Fruit fly (Drosophila melanogaster): Measurements from ENCODE around the gene Drsl3.
A peak's percentile ranks its signal among the peaks of the same experiment; 100 is the strongest.

Drsl3 gene

DNA sequence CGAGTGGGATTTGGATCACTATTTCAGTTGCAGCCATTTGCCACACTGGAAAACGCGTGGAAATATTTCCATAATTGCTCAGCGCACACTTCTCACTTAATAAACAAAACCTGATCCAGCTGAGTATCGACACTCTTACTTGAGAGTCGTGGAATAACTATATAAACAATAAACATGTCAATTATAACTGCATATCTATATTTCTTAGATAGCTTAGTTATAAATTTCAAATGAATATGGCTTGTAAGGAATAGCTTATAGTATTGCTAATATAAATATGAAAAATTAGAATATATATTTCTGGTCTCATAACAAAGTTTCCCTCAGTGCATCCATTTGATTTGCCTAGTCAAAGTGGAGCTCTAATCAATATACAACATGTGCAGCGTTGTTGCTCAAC lies 31.5 kb upstream of the Drsl3 start:
- TF ChIP-seq Oli (tag; optimal IDR thresholded peaks at IDR 0.05) (peak; percentile 35), CG13424 (tag; optimal IDR thresholded peaks at IDR 0.05) (peak; percentile 22), cas (GFP tag; IDR thresholded peaks at IDR 0.05) (no peak), gem (tag; optimal IDR thresholded peaks at IDR 0.05) (peak; percentile 15), chinmo (GFP tag; IDR thresholded peaks at IDR 0.05; ENCODE audit: partially characterized antibody) (no peak), CG15269 (tag; optimal IDR thresholded peaks at IDR 0.05) (peak; percentile 39), CG12391 (tag; optimal IDR thresholded peaks at IDR 0.05) (peak; percentile 6), Sox102F (GFP tag; optimal IDR thresholded peaks at IDR 0.05) (peak; percentile 56), peb (GFP tag; IDR thresholded peaks at IDR 0.05) (no peak), dmrt99B (tag; optimal IDR thresholded peaks at IDR 0.05) (peak; percentile 19), Hr51 (GFP tag; optimal IDR thresholded peaks at IDR 0.05) (peak in 1 of 2 experiments; percentile 57), vvl (GFP tag; IDR thresholded peaks at IDR 0.05) (0 out of 2 replicates have a peak, but pooled peaks have one; percentile 29), eve (GFP tag; optimal IDR thresholded peaks at IDR 0.05) (peak in 1 of 2 experiments; percentile 29), CG3847 (GFP tag; IDR thresholded peaks at IDR 0.05) (no peak), Drgx (GFP tag; IDR thresholded peaks at IDR 0.05) (peak; percentile 35; the same call in 1 of the 2 replicates)

DNA sequence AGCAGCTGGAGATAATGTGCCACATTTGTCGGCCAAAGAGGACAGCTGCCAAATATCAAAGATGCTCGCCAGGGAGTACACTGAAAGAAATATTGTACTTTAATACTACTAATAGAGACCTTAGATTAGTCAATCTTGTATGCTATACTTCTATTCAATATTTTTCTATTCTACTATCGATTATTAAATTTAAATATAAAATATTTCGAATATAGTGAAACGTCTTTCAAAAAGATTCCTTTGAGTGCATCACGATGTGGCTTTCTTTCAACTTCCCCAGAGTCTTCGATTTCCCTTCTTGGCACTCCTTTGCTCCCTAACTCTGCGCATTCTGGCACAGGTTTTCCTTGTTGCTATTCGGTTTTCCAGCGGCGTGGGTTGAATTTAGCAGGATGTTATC lies 29.9 kb upstream of the Drsl3 start:
- peak; percentile 57 for TF ChIP-seq sens (GFP tag)
- TF ChIP-seq HmgZ (tag; optimal IDR thresholded peaks at IDR 0.05) = no peak
- TF ChIP-seq gem (tag; optimal IDR thresholded peaks at IDR 0.05) = peak; percentile 14
- peak; percentile 14; the same call in 1 of the 2 replicates for TF ChIP-seq Drgx (GFP tag; IDR thresholded peaks at IDR 0.05)

DNA sequence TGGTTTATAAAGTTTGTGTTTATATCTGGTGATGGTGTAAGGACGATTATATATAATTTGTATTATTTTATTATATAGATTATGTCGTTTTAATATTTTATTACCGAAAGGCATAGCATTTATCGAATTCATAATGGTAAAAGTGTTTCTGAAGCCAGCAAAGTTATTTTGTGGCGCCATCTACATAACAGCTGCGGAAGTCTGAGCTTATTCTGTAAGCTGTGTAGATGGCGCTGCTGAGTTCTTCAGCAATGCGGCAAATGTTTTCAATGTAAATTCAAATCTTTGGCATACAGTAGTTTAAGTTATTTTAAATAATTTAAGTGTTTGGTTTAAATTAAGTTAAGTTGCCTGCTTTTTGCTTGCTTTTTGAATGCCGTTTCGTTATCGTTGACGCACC lies 26.4 kb upstream of the Drsl3 start:
- TF ChIP-seq CG14710 (tag; optimal IDR thresholded peaks at IDR 0.05) (no peak), CG6654 (GFP tag; optimal IDR thresholded peaks at IDR 0.05) (no peak), CG6272 (GFP tag; IDR thresholded peaks at IDR 0.05) (no peak), PHDP (tag; optimal IDR thresholded peaks at IDR 0.05) (no peak), CG7271 (tag; optimal IDR thresholded peaks at IDR 0.05) (no peak), nom (GFP tag; optimal IDR thresholded peaks at IDR 0.05) (no peak), CG3838 (GFP tag; optimal IDR thresholded peaks at IDR 0.05) (no peak), chinmo (GFP tag; IDR thresholded peaks at IDR 0.05; ENCODE audit: partially characterized antibody) (no peak), bigmax (GFP tag; optimal IDR thresholded peaks at IDR 0.05) (no peak), CG31365 (tag; optimal IDR thresholded peaks at IDR 0.05) (no peak), p53 (GFP tag; optimal IDR thresholded peaks at IDR 0.05) (no peak), aop (GFP tag; IDR thresholded peaks at IDR 0.05) (no peak), CG7372 (GFP tag; IDR thresholded peaks at IDR 0.05) (peak; percentile 37; the same call in 1 of the 2 replicates), Sox100B (GFP tag; optimal IDR thresholded peaks at IDR 0.05) (no peak), Atf3 (GFP tag; optimal IDR thresholded peaks at IDR 0.05) (no peak), Asciz (GFP tag; optimal IDR thresholded peaks at IDR 0.05) (no peak), wek (GFP tag; optimal IDR thresholded peaks at IDR 0.05) (no peak), tin (GFP tag; optimal IDR thresholded peaks at IDR 0.05) (peak; percentile 60), CG12391 (tag; optimal IDR thresholded peaks at IDR 0.05) (no peak), Tbp (GFP tag; optimal IDR thresholded peaks at IDR 0.05) (no peak), hb (GFP tag; IDR thresholded peaks at IDR 0.05; ENCODE audit: partially characterized antibody) (no peak), CG7556 (GFP tag; optimal IDR thresholded peaks at IDR 0.05) (no peak), fd96Cb (tag; optimal IDR thresholded peaks at IDR 0.05) (peak; percentile 3), CG2889 (GFP tag; IDR thresholded peaks at IDR 0.05) (no peak), CG4617 (GFP tag; optimal IDR thresholded peaks at IDR 0.05; ENCODE audit: borderline replicate concordance) (no peak), CG3065 (GFP tag; optimal IDR thresholded peaks at IDR 0.05) (no peak), MBD-R2 (GFP tag; IDR thresholded peaks at IDR 0.05) (peak; percentile 18; the same call in 1 of the 2 replicates), CG4424 (GFP tag; optimal IDR thresholded peaks at IDR 0.05) (peak; percentile 39), Deaf1 (tag; optimal IDR thresholded peaks at IDR 0.05) (no peak), row (GFP tag; IDR thresholded peaks at IDR 0.05) (no peak), toy (GFP tag; IDR thresholded peaks at IDR 0.05) (no peak), CG5245 (GFP tag; optimal IDR thresholded peaks at IDR 0.05) (peak; percentile 52), kay (GFP tag; optimal IDR thresholded peaks at IDR 0.05) (no peak)
